Fruit fly (Drosophila melanogaster) whole organism, adult: Measurements from ENCODE around the gene CG16710.

Experiments used
- CG14711 ChIP-seq: fragments of 200-800 bp; sonication (Bioruptor generic); optimal IDR thresholded peaks from 2 replicates; lab custom pipeline; 2018; ENCODE audit warnings: missing biosample characterization, mild to moderate bottlenecking, missing genetic modification characterization, moderate library complexity
- CG1620 ChIP-seq: fragments of 200-800 bp; sonication (Bioruptor generic); optimal IDR thresholded peaks from 2 replicates; lab custom pipeline; 2016; ENCODE audit warnings: missing biosample characterization, missing genetic modification characterization
- CG33017 ChIP-seq: fragments of 200-800 bp; sonication (Bioruptor generic); optimal IDR thresholded peaks from 2 replicates; lab custom pipeline; 2018; ENCODE audit warnings: missing biosample characterization, mild to moderate bottlenecking, missing genetic modification characterization, moderate library complexity
- Clk ChIP-seq: fragments of 200-800 bp; sonication (Bioruptor generic); optimal IDR thresholded peaks from 2 replicates; lab custom pipeline; 2017; ENCODE audit warnings: missing biosample characterization, missing genetic modification characterization
- bab1 ChIP-seq: fragments of 200-800 bp; sonication (Bioruptor generic); optimal IDR thresholded peaks from 3 replicates; lab custom pipeline; 2019; ENCODE audit warnings: missing biosample characterization, mild to moderate bottlenecking, missing genetic modification characterization, moderate library complexity
- cic ChIP-seq: fragments of 200-800 bp; sonication (Bioruptor generic); optimal IDR thresholded peaks from 2 replicates; lab custom pipeline; 2017; ENCODE audit warnings: missing biosample characterization, mild to moderate bottlenecking, missing genetic modification characterization, moderate library complexity
- cnc ChIP-seq, 2 experiments: fragments of >200 bp; optimal IDR thresholded peaks; 2 replicates each; lab custom pipeline; 2017
- kay ChIP-seq: fragments of 200-800 bp; sonication (Bioruptor generic); peaks from one replicate; lab custom pipeline; 2016; ENCODE audit warnings: missing biosample characterization, missing genetic modification characterization, borderline replicate concordance
- pad ChIP-seq: fragments of 200-800 bp; sonication (Bioruptor generic); optimal IDR thresholded peaks from 3 replicates; lab custom pipeline; 2017; ENCODE audit warnings: missing biosample characterization, missing genetic modification characterization, mild to moderate bottlenecking, moderate library complexity, missing genetic modification reagents
- toe ChIP-seq: fragments of 200-800 bp; sonication (Bioruptor generic); optimal IDR thresholded peaks from 2 replicates; lab custom pipeline; 2016; ENCODE audit warnings: missing biosample characterization, missing genetic modification characterization

- no peak for TF ChIP-seq CG14711 (tag; lab: Kevin White, UChicago)
- no peak for TF ChIP-seq toe (GFP tag; lab: Kevin White, UChicago)
- TF ChIP-seq cnc (optimal IDR thresholded peaks at IDR 0.05; lab: Kevin White, UChicago), result no peak
- no peak for TF ChIP-seq Clk (GFP tag; lab: Kevin White, UChicago)
- TF ChIP-seq cic (GFP tag; lab: Kevin White, UChicago), result peak; percentile 85
- TF ChIP-seq kay, result peak; percentile 96
- no peak for TF ChIP-seq CG1620 (GFP tag; lab: Kevin White, UChicago)
- peak; percentile 53 for TF ChIP-seq CG33017 (tag; lab: Kevin White, UChicago)
- TF ChIP-seq bab1 (GFP tag; lab: Kevin White, UChicago), result no peak
- no peak for TF ChIP-seq pad
These were observed 45.8 kb downstream of the CG16710 start for dm6 chr3R:23728086-23728485.
